Worm (Caenorhabditis elegans) whole organism, late embryonic: ENCODE measurements around the gene ugt-13.

ENCODE experiments used
- K09A11.1 ChIP-seq: sonication (generic microtip); optimal IDR thresholded peaks from 2 replicates; lab custom pipeline; 2017; ENCODE audit warnings: antibody characterized with exemption, mild to moderate bottlenecking, missing genetic modification characterization, missing compliant biosample characterization; ENCODE audit not compliant: insufficient read depth
- ahr-1 ChIP-seq: sonication (generic microtip); optimal IDR thresholded peaks from 2 replicates; lab custom pipeline; 2016; ENCODE audit warnings: missing genetic modification characterization, missing compliant biosample characterization
- ama-1 ChIP-seq: fragments of 150-350 bp; optimal IDR thresholded peaks from 2 replicates; lab custom pipeline; 2014
- ceh-34 ChIP-seq: sonication (generic microtip); optimal IDR thresholded peaks from 2 replicates; lab custom pipeline; 2016; ENCODE audit warnings: mild to moderate bottlenecking, missing genetic modification characterization, missing compliant biosample characterization
- che-1 ChIP-seq: sonication (generic microtip); optimal IDR thresholded peaks from 2 replicates; lab custom pipeline; 2016; ENCODE audit warnings: mild to moderate bottlenecking, missing genetic modification characterization, missing compliant biosample characterization
- dve-1 ChIP-seq: sonication (generic microtip); optimal IDR thresholded peaks from 2 replicates; lab custom pipeline; 2017; ENCODE audit warnings: antibody characterized with exemption, mild to moderate bottlenecking, missing genetic modification characterization, missing compliant biosample characterization
- elt-2 ChIP-seq: sonication (generic microtip); optimal IDR thresholded peaks from 2 replicates; lab custom pipeline; 2016; ENCODE audit warnings: missing genetic modification reagents, missing genetic modification characterization, missing compliant biosample characterization
- ets-4 ChIP-seq: sonication (generic microtip); optimal IDR thresholded peaks from 2 replicates; lab custom pipeline; 2016; ENCODE audit warnings: missing genetic modification characterization, missing compliant biosample characterization
- fkh-10 ChIP-seq: fragments of 150-350 bp; optimal IDR thresholded peaks from 2 replicates; lab custom pipeline; 2014; ENCODE audit warnings: missing biosample characterization, missing genetic modification reagents, missing genetic modification characterization
- gmeb-2 ChIP-seq: sonication (generic microtip); optimal IDR thresholded peaks from 2 replicates; lab custom pipeline; 2016; ENCODE audit warnings: missing genetic modification characterization, inconsistent platforms, missing compliant biosample characterization
- pha-2 ChIP-seq: sonication (generic microtip); optimal IDR thresholded peaks from 2 replicates; lab custom pipeline; 2017; ENCODE audit warnings: mild to moderate bottlenecking, missing genetic modification characterization, missing compliant biosample characterization
- pha-4 ChIP-seq: fragments of 150-350 bp; optimal IDR thresholded peaks from 2 replicates; lab custom pipeline; 2018; ENCODE audit warnings: missing biosample characterization, missing genetic modification reagents, missing genetic modification characterization
- ttx-3 ChIP-seq: sonication (generic microtip); optimal IDR thresholded peaks from 2 replicates; lab custom pipeline; 2016; ENCODE audit warnings: missing genetic modification reagents, missing genetic modification characterization, missing compliant biosample characterization

ce11 chrV:4914879-4915278 lies 6.2 kb downstream of the ugt-13 start, which contains the start of gene H23N18.6:
- TF ChIP-seq elt-2 (tag; lab: Kevin White, UChicago), result peak; percentile 60
- TF ChIP-seq pha-4 (tag; lab: Kevin White, UChicago), result no peak
- TF ChIP-seq fkh-10 (GFP tag; lab: Kevin White, UChicago), result no peak
- no peak for TF ChIP-seq pha-2
- TF ChIP-seq ceh-34, result no peak
- no peak for TF ChIP-seq ahr-1
- TF ChIP-seq ama-1 (lab: Kevin White, UChicago), result no peak
- no peak for TF ChIP-seq gmeb-2 (tag; lab: Kevin White, UChicago)
- TF ChIP-seq K09A11.1 (tag; lab: Kevin White, UChicago), result no peak
- no peak for TF ChIP-seq ets-4 (tag; lab: Kevin White, UChicago)
- no peak for TF ChIP-seq dve-1 (tag; lab: Kevin White, UChicago)
- no peak for TF ChIP-seq ttx-3 (tag; lab: Kevin White, UChicago)
- TF ChIP-seq che-1 (tag; lab: Kevin White, UChicago), result no peak
